Fruit fly (Drosophila melanogaster) whole organism, prepupa: ENCODE results near the gene Cyp4ac1.
A peak's percentile ranks its signal among the peaks of the same experiment; 100 is the strongest.

Experiments
- Blimp-1 ChIP-seq: fragments of 200-800 bp; sonication (Bioruptor generic); optimal IDR thresholded peaks from 3 replicates; lab custom pipeline; 2017; ENCODE audit warnings: missing biosample characterization, missing genetic modification characterization, mild to moderate bottlenecking, moderate library complexity, missing genetic modification reagents
- CG10631 ChIP-seq: fragments of 200-800 bp; sonication (Bioruptor generic); optimal IDR thresholded peaks from 2 replicates; lab custom pipeline; 2016; ENCODE audit warnings: missing biosample characterization, missing genetic modification characterization
- CG31627 ChIP-seq: fragments of 200-800 bp; sonication (Bioruptor generic); optimal IDR thresholded peaks from 3 replicates; lab custom pipeline; 2016; ENCODE audit warnings: missing biosample characterization, missing genetic modification characterization
- CG4318 ChIP-seq: fragments of 200-800 bp; sonication (Bioruptor generic); optimal IDR thresholded peaks from 3 replicates; lab custom pipeline; 2017; ENCODE audit warnings: missing biosample characterization, mild to moderate bottlenecking, missing genetic modification characterization
- CG6276 ChIP-seq: fragments of 200-800 bp; sonication (Bioruptor generic); optimal IDR thresholded peaks from 2 replicates; lab custom pipeline; 2017; ENCODE audit warnings: missing biosample characterization, mild to moderate bottlenecking, missing genetic modification characterization
- CG6854 ChIP-seq: fragments of 200-800 bp; sonication (Bioruptor generic); optimal IDR thresholded peaks from 2 replicates; lab custom pipeline; 2017; ENCODE audit warnings: missing biosample characterization, mild to moderate bottlenecking, missing genetic modification characterization
- Eip78C ChIP-seq: fragments of 200-800 bp; sonication (Bioruptor generic); peaks from one replicate; lab custom pipeline; 2016; ENCODE audit warnings: missing biosample characterization, missing genetic modification characterization
- Ets96B ChIP-seq: fragments of 200-800 bp; optimal IDR thresholded peaks from 2 replicates; lab custom pipeline; 2019; ENCODE audit warnings: missing biosample characterization, mild to moderate bottlenecking, missing genetic modification characterization, moderate library complexity
- dac ChIP-seq: fragments of 200-800 bp; sonication (Bioruptor generic); optimal IDR thresholded peaks from 2 replicates; lab custom pipeline; 2017; ENCODE audit warnings: missing biosample characterization, mild to moderate bottlenecking, missing genetic modification characterization
- fd85E ChIP-seq: fragments of 200-800 bp; sonication (Bioruptor generic); optimal IDR thresholded peaks from 3 replicates; lab custom pipeline; 2016; ENCODE audit warnings: missing biosample characterization, missing genetic modification characterization
- lz ChIP-seq: fragments of 200-800 bp; sonication (Bioruptor generic); optimal IDR thresholded peaks from 3 replicates; lab custom pipeline; 2016; ENCODE audit warnings: missing biosample characterization, missing genetic modification characterization
- pdm3 ChIP-seq: fragments of 200-800 bp; sonication (Bioruptor generic); optimal IDR thresholded peaks from 3 replicates; lab custom pipeline; 2016; ENCODE audit warnings: missing biosample characterization, missing genetic modification characterization

dm6 chr2L:5256036-5256846 lies 7.6 kb upstream of the Cyp4ac1 start:
- peak; percentile 88 for TF ChIP-seq Eip78C (GFP tag; lab: Kevin White, UChicago)
- peak; percentile 51 for TF ChIP-seq CG10631
- peak; percentile 59 for TF ChIP-seq CG6854 (GFP tag; lab: Kevin White, UChicago)
- no peak for TF ChIP-seq dac
- TF ChIP-seq CG6276 (GFP tag; lab: Kevin White, UChicago): no peak
- TF ChIP-seq Blimp-1 (GFP tag; lab: Kevin White, UChicago): peak; percentile 25
- TF ChIP-seq Ets96B (tag; lab: Kevin White, UChicago): peak; percentile 74
- peak; percentile 72 for TF ChIP-seq pdm3 (GFP tag; lab: Kevin White, UChicago)
- no peak for TF ChIP-seq fd85E (GFP tag; lab: Kevin White, UChicago)
- TF ChIP-seq CG31627: peak; percentile 83
- peak; percentile 84 for TF ChIP-seq lz (GFP tag; lab: Kevin White, UChicago)
- peak; percentile 6 for TF ChIP-seq CG4318 (GFP tag; lab: Kevin White, UChicago)
